ENCODE assay signal across 3 worm cellular contexts in the genomic region with DNA sequence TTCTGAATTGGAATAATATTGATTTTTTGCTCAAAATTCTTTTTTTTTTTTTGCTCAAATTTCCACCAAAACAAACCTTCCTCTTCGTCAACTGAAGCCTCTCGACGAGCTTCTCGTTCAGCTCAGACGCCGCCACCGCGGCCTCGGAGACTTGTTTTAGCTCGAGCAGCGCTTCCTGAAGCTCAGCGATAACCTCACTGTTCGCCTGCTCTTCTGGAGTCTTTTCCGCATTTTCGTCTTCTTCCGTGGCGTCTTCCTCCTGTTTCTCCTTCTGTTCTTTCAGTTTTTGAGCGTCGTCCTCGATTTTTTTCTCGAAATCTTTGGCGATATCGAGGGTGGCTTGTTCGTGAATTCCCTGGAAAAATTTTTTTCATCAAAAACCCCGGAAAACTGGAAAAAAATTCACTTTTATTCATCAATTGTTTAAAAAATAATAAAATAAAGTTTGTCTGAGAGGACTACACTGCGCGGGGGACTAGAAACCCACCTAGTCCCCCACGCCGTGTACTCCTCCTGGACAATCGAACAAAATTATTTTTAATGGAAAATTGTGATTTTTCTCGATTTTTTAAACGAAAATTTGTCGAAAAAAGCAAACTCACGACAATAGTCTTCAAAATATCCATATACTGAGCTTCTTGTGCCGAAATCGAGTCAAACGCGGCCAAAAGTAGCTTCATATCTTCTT.
TF ChIP-seq lines count a peak whose summit lies in the region.

No protein-coding gene starts in this region.

TF ChIP-seq in whole organism, L1 larva, 84 proteins besides CTCF, POLR2A, EP300 and RAD21 (continued from another document and continues in another):
- TF ChIP-seq sup-37 (GFP tag; optimal IDR thresholded peaks at IDR 0.05; lab: Kevin White, UChicago) = peak; percentile 93
- TF ChIP-seq pqm-1 (tag; optimal IDR thresholded peaks at IDR 0.05; lab: Kevin White, UChicago) = no peak
- TF ChIP-seq rnt-1 (tag; optimal IDR thresholded peaks at IDR 0.05; lab: Kevin White, UChicago) = peak; percentile 100
- TF ChIP-seq ceh-8 (GFP tag; optimal IDR thresholded peaks at IDR 0.05; lab: Kevin White, UChicago) = peak; percentile 95
- no peak for TF ChIP-seq sptf-1 (tag; optimal IDR thresholded peaks at IDR 0.05; lab: Kevin White, UChicago)
- no peak for TF ChIP-seq nhr-28 (tag; optimal IDR thresholded peaks at IDR 0.05; lab: Kevin White, UChicago)
- peak; percentile 77 to 84 for TF ChIP-seq efl-1 (optimal IDR thresholded peaks at IDR 0.05; lab: Kevin White, UChicago)
- peak; percentile 82 to 97 for TF ChIP-seq efl-1 (GFP tag; optimal IDR thresholded peaks at IDR 0.05 in 1 of 2; lab: Kevin White, UChicago)
- peak; percentile 99 for TF ChIP-seq tbx-2 (tag; optimal IDR thresholded peaks at IDR 0.05; lab: Kevin White, UChicago)
- peak; percentile 92 for TF ChIP-seq ceh-63 (GFP tag; optimal IDR thresholded peaks at IDR 0.05; lab: Kevin White, UChicago)
- peak; percentile 60 for TF ChIP-seq blmp-1 (tag; optimal IDR thresholded peaks at IDR 0.05; lab: Kevin White, UChicago)
- peak; percentile 100 for TF ChIP-seq ceh-90 (tag; optimal IDR thresholded peaks at IDR 0.05; lab: Kevin White, UChicago)
- peak; percentile 98 for TF ChIP-seq hlh-4 (tag; optimal IDR thresholded peaks at IDR 0.05; lab: Kevin White, UChicago)
- peak; percentile 96 for TF ChIP-seq snu-23 (GFP tag; optimal IDR thresholded peaks at IDR 0.05; lab: Kevin White, UChicago)
- TF ChIP-seq fos-1 (tag; optimal IDR thresholded peaks at IDR 0.05; lab: Kevin White, UChicago) = peak; percentile 66
- peak; percentile 99 for TF ChIP-seq lir-3 (tag; optimal IDR thresholded peaks at IDR 0.05; lab: Kevin White, UChicago; ENCODE audit: poor library complexity)
- peak; percentile 100 for TF ChIP-seq irx-1 (tag; optimal IDR thresholded peaks at IDR 0.05; lab: Kevin White, UChicago)
- peak; percentile 83 for TF ChIP-seq lin-13 (GFP tag; optimal IDR thresholded peaks at IDR 0.05; lab: Kevin White, UChicago)
- TF ChIP-seq mdl-1 (tag; optimal IDR thresholded peaks at IDR 0.05; lab: Kevin White, UChicago) = peak in 1 of 2 experiments; percentile 62
- peak; percentile 93 for TF ChIP-seq lin-14 (GFP tag; optimal IDR thresholded peaks at IDR 0.05; lab: Kevin White, UChicago)
- peak; percentile 41 for TF ChIP-seq nhr-77 (tag; optimal IDR thresholded peaks at IDR 0.05; lab: Kevin White, UChicago)
- TF ChIP-seq alr-1 (tag; optimal IDR thresholded peaks at IDR 0.05; lab: Kevin White, UChicago; ENCODE audit: borderline replicate concordance) = no peak
- TF ChIP-seq ztf-4 (tag; optimal IDR thresholded peaks at IDR 0.05; lab: Kevin White, UChicago) = peak; percentile 77
- peak; percentile 60 for TF ChIP-seq zag-1 (tag; optimal IDR thresholded peaks at IDR 0.05; lab: Kevin White, UChicago)
- TF ChIP-seq ztf-11 (tag; optimal IDR thresholded peaks at IDR 0.05; lab: Kevin White, UChicago) = peak in 1 of 2 experiments; percentile 100
- TF ChIP-seq unc-86 (tag; optimal IDR thresholded peaks at IDR 0.05; lab: Kevin White, UChicago) = peak; percentile 96
- peak; percentile 32 for TF ChIP-seq mef-2 (tag; optimal IDR thresholded peaks at IDR 0.05; lab: Kevin White, UChicago)
- peak; percentile 66 for TF ChIP-seq C34B4.2 (tag; optimal IDR thresholded peaks at IDR 0.05; lab: Kevin White, UChicago)
- peak; percentile 97 for TF ChIP-seq swsn-7 (tag; optimal IDR thresholded peaks at IDR 0.05; lab: Kevin White, UChicago)
- TF ChIP-seq nhr-19 (GFP tag; conservative IDR thresholded peaks at IDR 0.05; lab: Robert Waterston, UW) = peak; percentile 95
- TF ChIP-seq fkh-10 (GFP tag; optimal IDR thresholded peaks at IDR 0.05; lab: Kevin White, UChicago) = peak; percentile 40
- no peak for TF ChIP-seq hpl-2 (GFP tag; optimal IDR thresholded peaks at IDR 0.05; lab: Kevin White, UChicago)
- peak in 2 of 6 experiments; percentile 48 to 55 for TF ChIP-seq elt-3 (tag; optimal IDR thresholded peaks at IDR 0.05; lab: Kevin White, UChicago)
- peak; percentile 99 for TF ChIP-seq nhr-90 (tag; optimal IDR thresholded peaks at IDR 0.05; lab: Kevin White, UChicago; ENCODE audit: poor library complexity)
- peak; percentile 90 for TF ChIP-seq elt-2 (tag; optimal IDR thresholded peaks at IDR 0.05; lab: Kevin White, UChicago)
- peak; percentile 91 for TF ChIP-seq isw-1 (GFP tag; IDR thresholded peaks at IDR 0.05; lab: Robert Waterston, UW)
- peak; percentile 95 for TF ChIP-seq fkh-8 (tag; optimal IDR thresholded peaks at IDR 0.05; lab: Kevin White, UChicago)
- TF ChIP-seq efl-3 (GFP tag; optimal IDR thresholded peaks at IDR 0.05; lab: Kevin White, UChicago) = peak; percentile 99
- peak; percentile 69 for TF ChIP-seq jun-1 (tag; optimal IDR thresholded peaks at IDR 0.05; lab: Kevin White, UChicago)
- TF ChIP-seq nhr-85 (tag; lab: Kevin White, UChicago) = peak; percentile 99

TF ChIP-seq in whole organism, L3 larva, 47 proteins besides CTCF, POLR2A, EP300 and RAD21 (continued from another document):
- no peak for TF ChIP-seq unc-39 (tag; optimal IDR thresholded peaks at IDR 0.05; lab: Kevin White, UChicago)
- TF ChIP-seq pqm-1 (tag; optimal IDR thresholded peaks at IDR 0.05; lab: Kevin White, UChicago) = no peak
- no peak for TF ChIP-seq ceh-16 (tag; optimal IDR thresholded peaks at IDR 0.05; lab: Kevin White, UChicago)
- TF ChIP-seq elt-3 (tag; optimal IDR thresholded peaks at IDR 0.05; lab: Kevin White, UChicago) = no peak
- peak; percentile 41 for TF ChIP-seq skn-1 (tag; optimal IDR thresholded peaks at IDR 0.05; lab: Kevin White, UChicago)
- no peak for TF ChIP-seq sea-2 (GFP tag; optimal IDR thresholded peaks at IDR 0.05; lab: Kevin White, UChicago)
- TF ChIP-seq lin-15B (tag; optimal IDR thresholded peaks at IDR 0.05; lab: Kevin White, UChicago) = peak; percentile 90
- no peak for TF ChIP-seq daf-12 (tag; optimal IDR thresholded peaks at IDR 0.05; lab: Kevin White, UChicago)
- TF ChIP-seq elt-2 (tag; optimal IDR thresholded peaks at IDR 0.05; lab: Kevin White, UChicago) = no peak
- TF ChIP-seq eor-1 (tag; optimal IDR thresholded peaks at IDR 0.05; lab: Kevin White, UChicago) = peak in 1 of 2 experiments; percentile 74
- TF ChIP-seq ztf-4 (tag; optimal IDR thresholded peaks at IDR 0.05; lab: Kevin White, UChicago) = no peak
- TF ChIP-seq lsy-12 (tag; optimal IDR thresholded peaks at IDR 0.05; lab: Kevin White, UChicago) = peak; percentile 88
- TF ChIP-seq ztf-11 (tag; optimal IDR thresholded peaks at IDR 0.05; lab: Kevin White, UChicago) = no peak
- no peak for TF ChIP-seq fos-1 (tag; optimal IDR thresholded peaks at IDR 0.05; lab: Kevin White, UChicago)
- TF ChIP-seq lin-39 (tag; optimal IDR thresholded peaks at IDR 0.05; lab: Kevin White, UChicago) = peak; percentile 63
- TF ChIP-seq nhr-237 (tag; optimal IDR thresholded peaks at IDR 0.05; lab: Kevin White, UChicago) = no peak
- no peak for TF ChIP-seq nhr-76 (tag; optimal IDR thresholded peaks at IDR 0.05; lab: Kevin White, UChicago)
- no peak for TF ChIP-seq ceh-9 (tag; optimal IDR thresholded peaks at IDR 0.05; lab: Kevin White, UChicago)
- peak; percentile 86 for TF ChIP-seq nhr-23 (tag; optimal IDR thresholded peaks at IDR 0.05; lab: Kevin White, UChicago)
- TF ChIP-seq jun-1 (tag; optimal IDR thresholded peaks at IDR 0.05; lab: Kevin White, UChicago) = no peak
- no peak for TF ChIP-seq elt-1 (tag; optimal IDR thresholded peaks at IDR 0.05; lab: Kevin White, UChicago)
- peak; percentile 46 for TF ChIP-seq nhr-25 (tag; optimal IDR thresholded peaks at IDR 0.05; lab: Kevin White, UChicago)
- TF ChIP-seq nfya-1 (tag; optimal IDR thresholded peaks at IDR 0.05; lab: Kevin White, UChicago; ENCODE audit: insufficient read depth) = peak; percentile 95
- TF ChIP-seq nhr-11 (tag; optimal IDR thresholded peaks at IDR 0.05; lab: Kevin White, UChicago) = no peak
- TF ChIP-seq ZK546.5 (tag; optimal IDR thresholded peaks at IDR 0.05; lab: Kevin White, UChicago) = no peak
- TF ChIP-seq tbx-2 (tag; optimal IDR thresholded peaks at IDR 0.05; lab: Kevin White, UChicago) = peak; percentile 63
- no peak for TF ChIP-seq aly-2 (tag; optimal IDR thresholded peaks at IDR 0.05; lab: Kevin White, UChicago)
- TF ChIP-seq nhr-67 (tag; optimal IDR thresholded peaks at IDR 0.05; lab: Kevin White, UChicago) = no peak
- TF ChIP-seq mdl-1 (tag; optimal IDR thresholded peaks at IDR 0.05; lab: Kevin White, UChicago) = no peak
- TF ChIP-seq zag-1 (tag; optimal IDR thresholded peaks at IDR 0.05; lab: Kevin White, UChicago) = no peak

TF ChIP-seq in whole organism, young adult, 124 proteins besides CTCF, POLR2A, EP300 and RAD21 (continued from another document and continues in another):
- TF ChIP-seq ZK185.1 (tag; optimal IDR thresholded peaks at IDR 0.05; lab: Kevin White, UChicago; ENCODE audit: poor library complexity, severe bottlenecking) (no peak), him-1 (tag; optimal IDR thresholded peaks at IDR 0.05; lab: Kevin White, UChicago) (peak; percentile 51), Y53F4B.3 (GFP tag; IDR thresholded peaks at IDR 0.05; lab: Robert Waterston, UW) (no peak), F55B11.4 (tag; optimal IDR thresholded peaks at IDR 0.05; lab: Kevin White, UChicago; ENCODE audit: borderline replicate concordance, insufficient read depth) (no peak), aptf-3 (GFP tag; IDR thresholded peaks at IDR 0.05; lab: Robert Waterston, UW) (no peak), tbx-9 (tag; optimal IDR thresholded peaks at IDR 0.05; lab: Kevin White, UChicago; ENCODE audit: borderline replicate concordance) (no peak), attf-3 (GFP tag; conservative IDR thresholded peaks at IDR 0.05; lab: Robert Waterston, UW) (no peak), rpc-1 (optimal IDR thresholded peaks at IDR 0.05; lab: Kevin White, UChicago) (no peak), rpc-1 (tag; optimal IDR thresholded peaks at IDR 0.05; lab: Kevin White, UChicago) (no peak), let-607 (tag; optimal IDR thresholded peaks at IDR 0.05; lab: Kevin White, UChicago) (peak in 1 of 2 experiments; percentile 78), rcor-1 (GFP tag; IDR thresholded peaks at IDR 0.05; lab: Robert Waterston, UW) (peak; percentile 82), nfya-2 (GFP tag; IDR thresholded peaks at IDR 0.05; lab: Robert Waterston, UW) (0 out of 2 replicates have a peak, but pooled peaks have one; percentile 63), hmg-20 (GFP tag; IDR thresholded peaks at IDR 0.05; lab: Robert Waterston, UW) (peak; percentile 58; the same call in 1 of the 2 replicates), atf-7 (tag; optimal IDR thresholded peaks at IDR 0.05; lab: Kevin White, UChicago) (peak; percentile 43), madf-6 (GFP tag; IDR thresholded peaks at IDR 0.05; lab: Robert Waterston, UW) (peak; percentile 72), fkh-3 (tag; optimal IDR thresholded peaks at IDR 0.05; lab: Kevin White, UChicago) (no peak), madf-3 (GFP tag; IDR thresholded peaks at IDR 0.05; lab: Robert Waterston, UW) (0 out of 2 replicates have a peak, but pooled peaks have one; percentile 69), attf-5 (GFP tag; optimal IDR thresholded peaks at IDR 0.05; lab: Kevin White, UChicago) (no peak), rec-8 (tag; optimal IDR thresholded peaks at IDR 0.05; lab: Kevin White, UChicago) (peak in 1 of 2 experiments; percentile 71), ceh-40 (GFP tag; IDR thresholded peaks at IDR 0.05; lab: Robert Waterston, UW) (0 out of 2 replicates have a peak, but pooled peaks have one; percentile 24), F49E8.2 (tag; optimal IDR thresholded peaks at IDR 0.05; lab: Kevin White, UChicago; ENCODE audit: insufficient read depth) (peak; percentile 39), bed-2 (GFP tag; IDR thresholded peaks at IDR 0.05; lab: Robert Waterston, UW) (peak; percentile 35; the same call in 1 of the 2 replicates), ama-1 (optimal IDR thresholded peaks at IDR 0.05; lab: Kevin White, UChicago) (no peak), ama-1 (GFP tag; optimal IDR thresholded peaks at IDR 0.05; lab: Kevin White, UChicago) (no peak), lin-40 (tag; optimal IDR thresholded peaks at IDR 0.05; lab: Kevin White, UChicago) (peak; percentile 86), F37B4.10 (GFP tag; IDR thresholded peaks at IDR 0.05; lab: Robert Waterston, UW) (no peak), Y56A3A.18 (GFP tag; IDR thresholded peaks at IDR 0.05; lab: Robert Waterston, UW) (no peak), lir-1 (GFP tag; conservative IDR thresholded peaks at IDR 0.05; lab: Robert Waterston, UW) (peak; percentile 89), Y53G8AR.9 (GFP tag; conservative IDR thresholded peaks at IDR 0.05; lab: Robert Waterston, UW) (no peak), somi-1 (GFP tag; optimal IDR thresholded peaks at IDR 0.05; lab: Kevin White, UChicago) (no peak), hrde-1 (tag; optimal IDR thresholded peaks at IDR 0.05; lab: Kevin White, UChicago; ENCODE audit: borderline replicate concordance) (peak; percentile 47), ceh-27 (GFP tag; optimal IDR thresholded peaks at IDR 0.05; lab: Kevin White, UChicago) (peak; percentile 77), lin-54 (GFP tag; optimal IDR thresholded peaks at IDR 0.05; lab: Kevin White, UChicago) (peak; percentile 59), cebp-2 (GFP tag; IDR thresholded peaks at IDR 0.05; lab: Robert Waterston, UW) (no peak), F57C9.4 (tag; optimal IDR thresholded peaks at IDR 0.05; lab: Kevin White, UChicago) (peak; percentile 59), unc-62 (GFP tag; optimal IDR thresholded peaks at IDR 0.05; lab: Kevin White, UChicago) (no peak), Y67H2A.10 (GFP tag; conservative IDR thresholded peaks at IDR 0.05; lab: Robert Waterston, UW) (no peak), dpl-1 (GFP tag; optimal IDR thresholded peaks at IDR 0.05; lab: Kevin White, UChicago) (peak; percentile 31), lin-35 (GFP tag; optimal IDR thresholded peaks at IDR 0.05; lab: Kevin White, UChicago) (peak in 1 of 3 experiments; percentile 78), let-526 (GFP tag; IDR thresholded peaks at IDR 0.05; lab: Robert Waterston, UW) (peak; percentile 41; the same call in 1 of the 2 replicates), lsl-1 (GFP tag; optimal IDR thresholded peaks at IDR 0.05; lab: Kevin White, UChicago) (peak; percentile 49), Y79H2A.3 (GFP tag; conservative IDR thresholded peaks at IDR 0.05; lab: Robert Waterston, UW) (no peak), ccch-3 (GFP tag; optimal IDR thresholded peaks at IDR 0.05; lab: Kevin White, UChicago) (peak; percentile 77), zfh-2 (GFP tag; conservative IDR thresholded peaks at IDR 0.05; lab: Robert Waterston, UW) (peak; percentile 58; the same call in 1 of the 2 replicates), tlf-1 (GFP tag; optimal IDR thresholded peaks at IDR 0.05; lab: Kevin White, UChicago) (no peak), madf-8 (GFP tag; conservative IDR thresholded peaks at IDR 0.05; lab: Robert Waterston, UW) (peak; percentile 37), dox-1 (GFP tag; IDR thresholded peaks at IDR 0.05; lab: Robert Waterston, UW) (peak; percentile 67; the same call in 1 of the 2 replicates), hmg-1.2 (GFP tag; IDR thresholded peaks at IDR 0.05; lab: Robert Waterston, UW) (no peak), lag-1 (GFP tag; IDR thresholded peaks at IDR 0.05; lab: Robert Waterston, UW) (0 out of 2 replicates have a peak, but pooled peaks have one; percentile 54), T07F8.4 (tag; optimal IDR thresholded peaks at IDR 0.05; lab: Kevin White, UChicago) (no peak), egl-44 (GFP tag; IDR thresholded peaks at IDR 0.05; lab: Robert Waterston, UW) (no peak), madf-10 (tag; optimal IDR thresholded peaks at IDR 0.05; lab: Kevin White, UChicago) (peak; percentile 51), bed-1 (GFP tag; IDR thresholded peaks at IDR 0.05; lab: Robert Waterston, UW) (no peak), D2030.7 (GFP tag; IDR thresholded peaks at IDR 0.05; lab: Robert Waterston, UW) (peak; percentile 62; the same call in 1 of the 2 replicates), athp-1 (tag; optimal IDR thresholded peaks at IDR 0.05; lab: Kevin White, UChicago) (peak; percentile 79), C06A6.2 (GFP tag; conservative IDR thresholded peaks at IDR 0.05; lab: Robert Waterston, UW) (0 out of 2 replicates have a peak, but pooled peaks have one; percentile 26), K11D2.4 (GFP tag; IDR thresholded peaks at IDR 0.05; lab: Robert Waterston, UW) (peak; percentile 77), ztf-6 (GFP tag; IDR thresholded peaks at IDR 0.05; lab: Robert Waterston, UW) (0 out of 2 replicates have a peak, but pooled peaks have one; percentile 46), snpc-3.4 (tag; optimal IDR thresholded peaks at IDR 0.05; lab: Kevin White, UChicago) (peak; percentile 58), dpff-1 (tag; optimal IDR thresholded peaks at IDR 0.05; lab: Kevin White, UChicago) (no peak)
